Worm (Caenorhabditis elegans) whole organism, L3 larva: Measurements from ENCODE around the gene npr-10.
A peak's percentile ranks its signal among the peaks of the same experiment; 100 is the strongest.

ENCODE experiments used
- ZK546.5 ChIP-seq: sonication (generic microtip); optimal IDR thresholded peaks from 2 replicates; lab custom pipeline; 2017; ENCODE audit warnings: missing biosample characterization, missing genetic modification characterization
- ceh-16 ChIP-seq: sonication (generic microtip); optimal IDR thresholded peaks from 2 replicates; lab custom pipeline; 2017; ENCODE audit warnings: missing biosample characterization, missing genetic modification characterization
- ceh-82 ChIP-seq: fragments of 150-350 bp; optimal IDR thresholded peaks from 2 replicates; lab custom pipeline; 2014; ENCODE audit warnings: missing biosample characterization, missing genetic modification characterization
- ceh-9 ChIP-seq: sonication (generic microtip); optimal IDR thresholded peaks from 2 replicates; lab custom pipeline; 2018; ENCODE audit warnings: missing biosample characterization, missing genetic modification characterization
- daf-12 ChIP-seq: fragments of 150-350 bp; optimal IDR thresholded peaks from 2 replicates; lab custom pipeline; 2014; ENCODE audit warnings: missing biosample characterization, missing genetic modification reagents, missing genetic modification characterization
- elt-1 ChIP-seq: fragments of 150-350 bp; optimal IDR thresholded peaks from 2 replicates; lab custom pipeline; 2014; ENCODE audit warnings: missing biosample characterization, missing genetic modification characterization
- eor-1 ChIP-seq, 2 experiments: fragments of 150-350 bp; optimal IDR thresholded peaks; 2 replicates each; lab custom pipeline; 2014 to 2018; ENCODE audit warnings: missing biosample characterization in 2 of 2, missing genetic modification characterization in 2 of 2
- fkh-2 ChIP-seq: fragments of 150-350 bp; optimal IDR thresholded peaks from 2 replicates; lab custom pipeline; 2014; ENCODE audit warnings: missing biosample characterization, missing genetic modification reagents, missing genetic modification characterization
- lin-15B ChIP-seq: fragments of 150-350 bp; optimal IDR thresholded peaks from 2 replicates; lab custom pipeline; 2014; ENCODE audit warnings: missing biosample characterization, missing genetic modification characterization
- lin-39 ChIP-seq: fragments of 150-350 bp; optimal IDR thresholded peaks from 2 replicates; lab custom pipeline; 2018; ENCODE audit warnings: missing biosample characterization, missing genetic modification reagents, missing genetic modification characterization
- lsy-12 ChIP-seq: sonication (generic microtip); optimal IDR thresholded peaks from 2 replicates; lab custom pipeline; 2016; ENCODE audit warnings: mild to moderate bottlenecking, missing genetic modification characterization, missing compliant biosample characterization
- mdl-1 ChIP-seq: fragments of 150-350 bp; optimal IDR thresholded peaks from 2 replicates; lab custom pipeline; 2014; ENCODE audit warnings: missing biosample characterization, missing genetic modification characterization
- nhr-11 ChIP-seq: fragments of 150-350 bp; optimal IDR thresholded peaks from 2 replicates; lab custom pipeline; 2014; ENCODE audit warnings: missing biosample characterization, missing genetic modification characterization
- nhr-12 ChIP-seq: fragments of 150-350 bp; optimal IDR thresholded peaks from 2 replicates; lab custom pipeline; 2014; ENCODE audit warnings: missing biosample characterization, missing genetic modification characterization
- nhr-23 ChIP-seq: fragments of 150-350 bp; optimal IDR thresholded peaks from 2 replicates; lab custom pipeline; 2014; ENCODE audit warnings: missing biosample characterization, missing genetic modification reagents, missing genetic modification characterization
- nhr-237 ChIP-seq: fragments of 150-350 bp; optimal IDR thresholded peaks from 2 replicates; lab custom pipeline; 2014; ENCODE audit warnings: missing biosample characterization, missing genetic modification characterization
- nhr-25 ChIP-seq: sonication (generic microtip); optimal IDR thresholded peaks from 2 replicates; lab custom pipeline; 2017; ENCODE audit warnings: missing biosample characterization, missing genetic modification characterization
- nhr-43 ChIP-seq: sonication (generic microtip); optimal IDR thresholded peaks from 2 replicates; lab custom pipeline; 2016; ENCODE audit warnings: mild to moderate bottlenecking, missing genetic modification characterization, missing compliant biosample characterization; ENCODE audit not compliant: poor library complexity, severe bottlenecking
- pha-4 ChIP-seq: fragments of 150-350 bp; optimal IDR thresholded peaks from 2 replicates; lab custom pipeline; 2014; ENCODE audit warnings: missing biosample characterization, missing genetic modification reagents, missing genetic modification characterization
- sea-2 ChIP-seq: fragments of 150-350 bp; sonication (generic microtip); optimal IDR thresholded peaks from 4 replicates; lab custom pipeline; 2014; ENCODE audit warnings: missing biosample characterization, missing genetic modification reagents, missing genetic modification characterization
- snpc-4 ChIP-seq: fragments of 150-350 bp; optimal IDR thresholded peaks from 2 replicates; lab custom pipeline; 2014; ENCODE audit warnings: missing biosample characterization, missing genetic modification characterization
- tbx-2 ChIP-seq: sonication (generic microtip); optimal IDR thresholded peaks from 2 replicates; lab custom pipeline; 2016; ENCODE audit warnings: mild to moderate bottlenecking, missing genetic modification characterization, missing compliant biosample characterization
- unc-39 ChIP-seq: sonication (generic microtip); optimal IDR thresholded peaks from 4 replicates; lab custom pipeline; 2017; ENCODE audit warnings: missing biosample characterization, missing genetic modification characterization
- unc-62 ChIP-seq: fragments of 150-350 bp; sonication (generic microtip); optimal IDR thresholded peaks from 4 replicates; lab custom pipeline; 2014; ENCODE audit warnings: missing biosample characterization, missing genetic modification reagents, missing genetic modification characterization
- zag-1 ChIP-seq: fragments of 150-350 bp; optimal IDR thresholded peaks from 2 replicates; lab custom pipeline; 2014; ENCODE audit warnings: missing biosample characterization, missing genetic modification characterization
- ztf-11 ChIP-seq: fragments of 150-350 bp; optimal IDR thresholded peaks from 2 replicates; lab custom pipeline; 2014; ENCODE audit warnings: missing biosample characterization, missing genetic modification characterization
- ztf-4 ChIP-seq: fragments of 150-350 bp; optimal IDR thresholded peaks from 2 replicates; lab custom pipeline; 2014; ENCODE audit warnings: missing biosample characterization, missing genetic modification characterization

The npr-10 gene

DNA sequence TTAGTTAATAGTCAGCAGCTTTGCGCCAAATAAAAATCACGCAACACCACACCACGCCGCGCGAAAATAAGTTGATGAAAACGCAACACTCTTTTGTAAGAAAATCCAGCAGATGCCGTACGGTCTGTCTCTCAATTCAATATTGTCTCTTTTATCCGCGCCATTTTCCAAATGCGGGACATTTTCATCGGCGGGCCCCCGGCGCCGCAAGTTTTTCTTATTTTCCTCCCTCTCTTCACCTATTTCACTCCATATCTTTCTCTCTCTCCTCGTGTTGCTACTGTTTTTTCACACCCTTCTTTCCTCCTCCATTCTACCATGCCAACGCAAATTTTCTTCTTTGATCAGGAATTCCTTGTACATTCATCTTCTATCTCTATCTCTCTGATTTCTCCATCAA is 26.2 kb downstream of the npr-10 start:
- no peak for TF ChIP-seq unc-39
- TF ChIP-seq nhr-12 (tag; lab: Kevin White, UChicago) = no peak
- no peak for TF ChIP-seq ztf-11 (tag; lab: Kevin White, UChicago)
- TF ChIP-seq nhr-25 (tag; lab: Kevin White, UChicago) = peak; percentile 33

DNA sequence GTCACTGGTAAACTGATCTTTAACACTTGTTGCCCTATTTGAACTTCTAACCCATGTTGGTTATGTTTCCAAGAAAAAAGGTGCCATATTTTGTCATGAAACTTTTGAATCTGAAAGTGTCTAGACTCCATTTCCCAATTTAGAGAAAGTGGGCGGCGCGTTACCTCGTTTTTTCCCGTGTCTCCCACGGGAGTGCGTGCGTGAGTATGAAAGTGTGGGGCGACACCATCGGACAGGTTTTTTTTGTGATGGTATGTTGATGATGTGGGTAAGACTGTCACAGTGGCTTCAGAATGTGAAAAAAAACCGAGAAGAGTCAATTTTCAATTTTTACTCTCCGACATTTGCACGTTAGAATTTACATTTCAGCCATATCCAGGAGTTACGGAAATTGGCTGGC is 26.8 kb downstream of the npr-10 start:
- TF ChIP-seq nhr-25 (tag; lab: Kevin White, UChicago) (peak; percentile 67), lsy-12 (tag; lab: Kevin White, UChicago) (no peak)

DNA sequence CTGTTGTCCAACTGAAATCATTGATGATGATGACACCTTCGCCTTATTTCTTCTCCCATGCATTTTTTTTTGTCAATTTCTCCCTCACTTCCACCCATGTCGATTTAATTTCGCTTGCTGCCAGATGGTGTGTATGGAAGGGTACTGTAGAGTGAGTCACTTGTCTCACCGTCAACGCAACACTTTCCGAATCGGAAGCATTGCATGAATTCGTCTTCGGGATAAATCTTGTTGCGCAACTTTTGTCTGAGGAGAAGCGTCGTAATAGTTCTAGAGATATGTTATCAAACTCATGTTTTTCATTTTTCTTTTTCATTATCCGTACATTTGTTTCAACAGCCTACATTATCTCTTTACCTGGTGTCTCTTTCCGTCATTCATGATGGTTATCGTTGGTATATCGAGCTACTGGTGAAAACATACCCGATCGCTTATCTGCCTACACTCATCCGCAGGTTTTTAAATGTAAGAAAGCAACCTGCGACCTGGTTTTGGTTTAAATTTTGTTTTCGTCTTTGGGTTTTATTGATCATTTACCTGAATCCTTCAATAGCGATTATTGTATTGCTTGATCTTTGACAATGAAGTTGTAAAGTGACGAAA is 27.9 kb downstream of the npr-10 start:
- peak; percentile 93 for TF ChIP-seq nhr-25 (tag; lab: Kevin White, UChicago)
- peak; percentile 87 for TF ChIP-seq elt-1 (tag; lab: Kevin White, UChicago)
- no peak for TF ChIP-seq unc-62 (GFP tag; lab: Kevin White, UChicago)
- peak; percentile 45 for TF ChIP-seq nhr-23 (tag; lab: Kevin White, UChicago)

DNA sequence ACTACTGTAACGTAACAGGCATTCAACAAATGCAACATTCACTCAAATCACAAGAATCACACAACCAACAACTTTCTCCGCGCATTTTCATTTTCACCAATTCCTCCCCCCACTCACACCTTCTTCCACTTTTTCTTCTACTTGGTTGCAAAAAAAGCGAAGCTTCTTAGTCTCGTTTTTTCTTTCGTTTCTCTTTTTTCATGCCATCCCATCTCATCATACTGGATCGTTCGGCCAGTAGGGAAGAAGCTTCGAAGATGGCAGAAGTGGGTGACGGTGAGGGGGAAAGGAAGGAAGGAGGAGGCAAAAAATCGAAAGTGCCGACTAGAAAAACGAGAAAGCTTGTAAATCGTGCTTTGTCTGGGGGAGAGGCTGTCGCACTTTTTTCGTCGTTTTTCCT is 29.4 kb downstream of the npr-10 start:
- peak; percentile 92 for TF ChIP-seq nhr-25 (tag; lab: Kevin White, UChicago)
- no peak for TF ChIP-seq zag-1 (tag; lab: Kevin White, UChicago)

DNA sequence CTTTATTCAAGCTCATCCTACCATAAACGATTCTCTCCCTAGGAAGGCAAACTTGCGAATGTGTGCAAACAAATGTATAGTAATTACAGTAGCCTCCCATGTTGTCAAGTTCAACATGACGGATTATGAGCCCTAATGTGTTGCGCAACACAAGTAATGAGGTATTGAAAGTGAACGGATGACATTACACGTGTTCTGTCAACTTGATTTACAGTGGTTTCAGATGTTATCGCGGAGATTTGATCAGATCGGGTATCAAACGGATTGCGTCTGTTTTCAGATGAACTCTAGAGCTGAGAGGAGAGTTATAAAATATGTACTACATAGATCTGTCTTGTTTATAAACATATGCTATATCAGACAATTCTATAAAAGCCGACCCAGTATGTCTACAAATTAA is 30.2 kb downstream of the npr-10 start:
- peak; percentile 3 for TF ChIP-seq elt-1 (tag; lab: Kevin White, UChicago)
- no peak for TF ChIP-seq nhr-23 (tag; lab: Kevin White, UChicago)
- no peak for TF ChIP-seq pha-4
- TF ChIP-seq ztf-4 (tag; lab: Kevin White, UChicago) = no peak

DNA sequence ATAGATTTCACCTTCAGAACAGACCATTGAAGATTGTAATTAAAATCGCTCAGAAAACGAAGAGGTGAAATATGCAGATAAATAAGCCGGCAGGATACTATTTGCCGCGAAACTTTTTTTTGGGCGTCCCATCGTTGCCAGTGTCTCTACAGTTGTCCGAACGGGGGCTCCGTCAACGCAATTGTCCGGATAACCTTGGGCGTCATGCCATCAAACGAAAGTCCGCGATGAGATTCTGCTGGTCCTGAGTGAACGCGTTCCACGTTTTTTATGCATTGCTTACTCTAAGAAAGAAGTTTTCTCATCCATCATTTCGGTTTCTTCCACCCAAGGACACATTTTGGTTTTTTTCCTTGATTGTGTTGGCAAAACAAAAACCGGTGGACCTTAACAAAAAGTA is 31.7 kb downstream of the npr-10 start:
- TF ChIP-seq mdl-1 (tag; lab: Kevin White, UChicago) (no peak), nhr-12 (tag; lab: Kevin White, UChicago) (no peak), ceh-16 (no peak), lin-39 (tag; lab: Kevin White, UChicago) (no peak), lin-15B (tag; lab: Kevin White, UChicago) (no peak), tbx-2 (tag; lab: Kevin White, UChicago) (no peak)

DNA sequence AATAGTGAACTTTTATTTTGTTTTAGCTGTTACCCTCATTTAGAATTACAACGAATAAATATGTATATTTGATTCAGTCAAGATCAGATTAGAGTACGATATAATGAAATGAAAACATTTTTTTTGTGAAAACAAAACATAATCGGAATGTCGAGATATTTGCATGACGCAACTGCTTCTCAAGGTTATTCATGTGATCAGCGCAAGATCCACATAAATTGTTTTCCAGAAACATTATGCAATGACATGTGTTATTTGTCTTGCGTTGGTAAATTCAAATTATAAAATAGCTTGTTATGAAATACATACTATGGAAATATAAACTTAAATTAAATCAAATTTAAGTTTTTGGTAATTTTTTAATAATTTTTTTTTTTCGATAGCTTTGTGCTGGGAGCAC is 32.9 kb downstream of the npr-10 start:
- TF ChIP-seq sea-2 (GFP tag; lab: Kevin White, UChicago) = no peak
- TF ChIP-seq nhr-25 (tag; lab: Kevin White, UChicago) = peak; percentile 37

DNA sequence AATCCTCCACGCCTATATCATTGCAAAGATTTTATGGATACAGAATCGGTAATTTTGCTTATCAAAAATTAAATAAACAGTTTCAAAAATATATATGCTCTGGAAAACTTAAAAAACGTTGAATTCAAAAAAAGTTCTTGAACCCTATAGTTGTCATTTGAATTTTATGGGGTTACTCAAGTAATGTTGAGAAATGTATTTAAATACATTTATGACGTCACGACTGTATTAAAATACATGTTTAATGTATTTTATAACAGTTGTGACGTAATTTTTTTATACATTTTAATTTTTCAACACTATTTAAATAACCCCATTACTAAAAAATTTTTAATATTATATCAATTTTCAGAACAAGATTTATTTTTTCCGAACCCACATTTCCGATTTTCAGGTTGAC is 36.3 kb downstream of the npr-10 start:
- no peak for TF ChIP-seq ZK546.5
- no peak for TF ChIP-seq nhr-11 (tag; lab: Kevin White, UChicago)
- no peak for TF ChIP-seq elt-1 (tag; lab: Kevin White, UChicago)
- TF ChIP-seq nhr-43 (tag; lab: Kevin White, UChicago) = no peak
- no peak for TF ChIP-seq nhr-237 (tag; lab: Kevin White, UChicago)
- TF ChIP-seq ceh-9 (tag; lab: Kevin White, UChicago) = no peak
- TF ChIP-seq ztf-11 (tag; lab: Kevin White, UChicago) = no peak
- no peak for TF ChIP-seq eor-1 (tag; optimal IDR thresholded peaks at IDR 0.05; lab: Kevin White, UChicago)
- TF ChIP-seq tbx-2 (tag; lab: Kevin White, UChicago) = no peak
- no peak for TF ChIP-seq fkh-2 (tag; lab: Kevin White, UChicago)
- TF ChIP-seq lin-15B (tag; lab: Kevin White, UChicago) = no peak
- no peak for TF ChIP-seq ceh-82 (tag; lab: Kevin White, UChicago)
- no peak for TF ChIP-seq snpc-4 (tag; lab: Kevin White, UChicago)
- no peak for TF ChIP-seq ztf-4 (tag; lab: Kevin White, UChicago)
- TF ChIP-seq daf-12 (tag; lab: Kevin White, UChicago) = no peak
